Worm (Caenorhabditis elegans): ENCODE results near the gene dnj-24.

ce11 chrIII:5379879-5380331 lies 44.0 kb downstream of the dnj-24 start, which contains the start of gene paqr-2:
- TF ChIP-seq unc-39 (tag; optimal IDR thresholded peaks at IDR 0.05) = no peak
- no peak for TF ChIP-seq F26F4.8 (GFP tag; conservative IDR thresholded peaks at IDR 0.05)
- no peak for TF ChIP-seq attf-4 (tag; optimal IDR thresholded peaks at IDR 0.05)
- TF ChIP-seq F49E8.2 (tag; optimal IDR thresholded peaks at IDR 0.05; ENCODE audit: borderline replicate concordance) = no peak
- peak; percentile 66 for TF ChIP-seq nhr-28 (tag; optimal IDR thresholded peaks at IDR 0.05)
- TF ChIP-seq madf-5 (GFP tag; IDR thresholded peaks at IDR 0.05) = no peak
- no peak for TF ChIP-seq nhr-237 (tag; optimal IDR thresholded peaks at IDR 0.05)
- TF ChIP-seq nhr-77 (tag; optimal IDR thresholded peaks at IDR 0.05) = no peak
- no peak for TF ChIP-seq zag-1 (tag; optimal IDR thresholded peaks at IDR 0.05)
- TF ChIP-seq F37D6.2 (tag; optimal IDR thresholded peaks at IDR 0.05) = no peak

Data from whole organism, L4 larva.